Worm (Caenorhabditis elegans): ENCODE results near the gene C15B12.3.

DNA sequence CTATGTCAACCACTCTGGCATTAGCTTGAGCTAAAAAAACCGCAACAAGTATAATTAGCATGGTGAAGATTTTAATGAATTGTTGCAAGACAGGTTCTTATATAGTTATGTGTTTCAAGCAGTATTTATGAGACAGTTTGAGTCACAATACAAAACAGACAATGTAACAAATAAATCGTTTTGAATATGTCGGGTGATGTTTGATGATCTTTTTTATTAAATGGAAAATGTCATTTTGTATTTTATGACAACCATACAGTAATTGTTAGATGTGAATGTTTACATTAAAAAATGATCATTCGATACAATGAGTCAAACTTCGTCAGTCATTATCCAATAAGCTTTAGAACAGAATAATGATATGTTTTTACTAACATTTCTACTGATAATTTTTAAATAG lies 24.0 kb downstream of the C15B12.3 start, which contains the start of gene K10C2.7:
- TF ChIP-seq unc-62 (GFP tag; optimal IDR thresholded peaks at IDR 0.05 in 1 of 2) (no peak), unc-62 (tag; optimal IDR thresholded peaks at IDR 0.05) (no peak), lin-39 (tag; optimal IDR thresholded peaks at IDR 0.05) (no peak), aly-2 (tag; optimal IDR thresholded peaks at IDR 0.05) (no peak), pqm-1 (tag; optimal IDR thresholded peaks at IDR 0.05) (no peak), F26F4.8 (GFP tag; conservative IDR thresholded peaks at IDR 0.05) (no peak)

Data from whole organism, L4 larva.